Fruit fly (Drosophila melanogaster) whole organism, wandering third instar larva: ENCODE results near the gene Lint-1.

Experiments
- CG9705 ChIP-seq: fragments of 200-800 bp; sonication (Bioruptor generic); optimal IDR thresholded peaks from 2 replicates; lab custom pipeline; 2018; ENCODE audit warnings: missing biosample characterization, mild to moderate bottlenecking, missing genetic modification characterization
- Hr78 ChIP-seq: fragments of >200 bp; optimal IDR thresholded peaks from 2 replicates; lab custom pipeline; 2017; ENCODE audit warnings: missing biosample characterization, missing genetic modification characterization
- Jra ChIP-seq: sonication (Bioruptor generic); optimal IDR thresholded peaks from 2 replicates; lab custom pipeline; 2016; ENCODE audit warnings: missing biosample characterization, missing genetic modification characterization
- Mio ChIP-seq: sonication (Bioruptor generic); optimal IDR thresholded peaks from 2 replicates; lab custom pipeline; 2016; ENCODE audit warnings: missing biosample characterization, missing genetic modification characterization
- OdsH ChIP-seq: fragments of 200-800 bp; sonication (Bioruptor generic); optimal IDR thresholded peaks from 2 replicates; lab custom pipeline; 2016; ENCODE audit warnings: missing biosample characterization, mild to moderate bottlenecking, missing genetic modification characterization
- dsf ChIP-seq: sonication (Bioruptor generic); optimal IDR thresholded peaks from 2 replicates; lab custom pipeline; 2016; ENCODE audit warnings: missing biosample characterization, missing genetic modification characterization, borderline replicate concordance
- fru ChIP-seq: fragments of 200-800 bp; sonication (Bioruptor generic); optimal IDR thresholded peaks from 3 replicates; lab custom pipeline; 2016; ENCODE audit warnings: missing biosample characterization, mild to moderate bottlenecking, missing genetic modification characterization
- h ChIP-seq: fragments of 200-800 bp; sonication (Bioruptor generic); optimal IDR thresholded peaks from 3 replicates; lab custom pipeline; 2016; ENCODE audit warnings: missing biosample characterization, mild to moderate bottlenecking, missing genetic modification characterization
- sv ChIP-seq: fragments of 200-800 bp; sonication (Bioruptor generic); optimal IDR thresholded peaks from 3 replicates; lab custom pipeline; 2016; ENCODE audit warnings: missing biosample characterization, missing genetic modification characterization

- peak; percentile 31 for TF ChIP-seq h (GFP tag; lab: Kevin White, UChicago)
- no peak for TF ChIP-seq sv
- TF ChIP-seq dsf (GFP tag; lab: Kevin White, UChicago), result no peak
- peak; percentile 48 for TF ChIP-seq fru (GFP tag; lab: Kevin White, UChicago)
- peak; percentile 20 for TF ChIP-seq OdsH (GFP tag; lab: Kevin White, UChicago)
- TF ChIP-seq Hr78, result no peak
- no peak for TF ChIP-seq Mio (GFP tag; lab: Kevin White, UChicago)
- TF ChIP-seq Jra, result no peak
- TF ChIP-seq CG9705 (GFP tag; lab: Kevin White, UChicago), result no peak
These were observed 2.4 kb upstream of the Lint-1 start for dm6 chrX:11146598-11147176.
